Worm (Caenorhabditis elegans) whole organism, L4 larva: ENCODE measurements around the gene F17H10.1.

ENCODE experiments used
- ZK546.5 ChIP-seq, 2 experiments: sonication (generic microtip); optimal IDR thresholded peaks; 2 replicates each; lab custom pipeline; 2017; ENCODE audit warnings: missing biosample characterization in 2 of 2, missing genetic modification characterization in 2 of 2
- dpl-1 ChIP-seq: fragments of 150-350 bp; optimal IDR thresholded peaks from 2 replicates; lab custom pipeline; 2014; ENCODE audit warnings: missing biosample characterization, missing genetic modification reagents, missing genetic modification characterization
- fos-1 ChIP-seq: fragments of 150-350 bp; optimal IDR thresholded peaks from 2 replicates; lab custom pipeline; 2014; ENCODE audit warnings: missing biosample characterization, missing genetic modification characterization
- hmg-1.1 ChIP-seq: fragments of 200-800 bp; sonication (Bioruptor generic); IDR thresholded peaks from 2 replicates; pipeline ENCODE4 v1.3.6; 2022; ENCODE audit warnings: missing genetic modification reagents, missing genetic modification characterization, missing compliant biosample characterization
- lir-3 ChIP-seq: sonication (generic microtip); optimal IDR thresholded peaks from 2 replicates; lab custom pipeline; 2016; ENCODE audit warnings: mild to moderate bottlenecking, missing genetic modification characterization, missing compliant biosample characterization
- nhr-28 ChIP-seq: fragments of 150-350 bp; optimal IDR thresholded peaks from 2 replicates; lab custom pipeline; 2014; ENCODE audit warnings: missing biosample characterization, missing genetic modification characterization
- nhr-6 ChIP-seq: fragments of 150-350 bp; optimal IDR thresholded peaks from 2 replicates; lab custom pipeline; 2014; ENCODE audit warnings: missing biosample characterization, missing genetic modification characterization
- snpc-4 ChIP-seq: fragments of 150-350 bp; optimal IDR thresholded peaks from 2 replicates; lab custom pipeline; 2014; ENCODE audit warnings: missing biosample characterization, missing genetic modification characterization

DNA sequence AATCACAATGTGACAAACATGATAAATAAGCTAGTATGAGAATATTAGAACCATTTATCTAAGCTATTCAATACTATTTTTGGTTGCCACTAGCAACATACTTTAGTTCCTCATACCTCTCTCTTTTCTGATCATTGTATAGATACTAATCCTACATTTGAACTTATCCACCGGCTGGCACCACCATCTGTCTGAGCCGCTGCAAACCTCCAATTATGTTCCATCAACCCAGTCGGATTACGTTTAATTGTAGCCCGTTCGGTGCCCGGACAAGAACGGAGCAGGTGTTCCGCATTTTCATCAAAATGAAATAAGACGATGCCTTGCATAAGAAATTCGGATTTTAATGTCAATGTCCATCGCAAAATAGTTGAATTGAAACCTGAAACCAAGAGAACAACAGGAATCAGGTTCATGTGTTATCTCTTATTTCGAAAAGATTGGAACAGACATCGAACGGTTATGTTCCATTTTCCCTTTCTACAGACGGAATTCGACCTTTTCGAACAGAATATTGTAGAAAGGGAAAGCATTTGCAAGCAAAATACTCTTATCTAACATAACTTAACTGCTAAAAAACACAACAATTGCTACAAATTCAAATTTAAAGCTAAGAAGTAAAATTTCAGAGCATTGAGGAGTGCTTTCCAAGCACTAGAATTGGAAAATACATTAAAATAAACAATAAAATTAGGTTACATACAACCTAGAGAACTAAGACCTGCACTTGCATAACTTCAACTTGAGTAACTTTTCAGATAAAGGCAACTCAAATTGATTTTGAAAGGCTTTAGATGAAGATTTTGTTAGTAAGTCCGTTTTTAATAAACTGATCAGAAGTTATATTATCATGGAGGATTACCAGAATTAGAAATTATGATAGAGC is 41.2 kb downstream of the F17H10.1 start:
- TF ChIP-seq hmg-1.1 (GFP tag; lab: Robert Waterston, UW) (no peak), fos-1 (tag; lab: Kevin White, UChicago) (no peak), nhr-6 (tag; lab: Kevin White, UChicago) (no peak), nhr-28 (tag; lab: Kevin White, UChicago) (no peak), snpc-4 (tag; lab: Kevin White, UChicago) (no peak), lir-3 (tag; lab: Kevin White, UChicago) (no peak), dpl-1 (GFP tag; lab: Kevin White, UChicago) (no peak), ZK546.5 (tag; optimal IDR thresholded peaks at IDR 0.05; lab: Kevin White, UChicago) (no peak)
